Worm (Caenorhabditis elegans): ENCODE results near the gene ceh-18.

The ceh-18 gene

DNA sequence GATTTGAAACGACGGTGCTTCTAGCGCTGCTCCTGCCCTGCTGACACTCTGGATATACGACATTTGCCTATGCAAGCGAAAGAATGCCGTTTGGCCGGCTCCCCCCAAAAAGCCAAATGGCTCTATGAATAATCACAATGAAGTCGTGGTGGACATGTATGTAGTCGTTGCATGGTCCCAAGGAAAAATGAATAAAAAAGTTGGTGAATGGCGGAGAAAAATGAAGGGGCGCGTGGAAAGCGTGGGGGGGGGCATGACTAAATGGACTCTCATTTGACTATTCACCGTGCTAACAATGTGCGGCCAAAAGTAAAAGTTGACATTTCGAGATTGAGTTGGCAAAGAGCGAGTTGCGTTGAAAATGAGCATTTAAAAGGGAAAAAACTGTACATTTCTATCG lies 1.9 kb upstream of the ceh-18 start:
- TF ChIP-seq lsy-27 (tag; optimal IDR thresholded peaks at IDR 0.05; ENCODE audit: borderline replicate concordance, insufficient read depth) (no peak), ztf-25 (GFP tag; IDR thresholded peaks at IDR 0.05) (no peak), pha-4 (tag; optimal IDR thresholded peaks at IDR 0.05) (no peak), unc-62 (GFP tag; optimal IDR thresholded peaks at IDR 0.05) (no peak), C17E4.6 (GFP tag; IDR thresholded peaks at IDR 0.05) (no peak), ztf-3 (GFP tag; optimal IDR thresholded peaks at IDR 0.05) (no peak), tlf-1 (GFP tag; optimal IDR thresholded peaks at IDR 0.05) (no peak), snpc-1.1 (tag; optimal IDR thresholded peaks at IDR 0.05; ENCODE audit: insufficient read depth) (no peak), C06A6.2 (GFP tag; conservative IDR thresholded peaks at IDR 0.05) (no peak)

DNA sequence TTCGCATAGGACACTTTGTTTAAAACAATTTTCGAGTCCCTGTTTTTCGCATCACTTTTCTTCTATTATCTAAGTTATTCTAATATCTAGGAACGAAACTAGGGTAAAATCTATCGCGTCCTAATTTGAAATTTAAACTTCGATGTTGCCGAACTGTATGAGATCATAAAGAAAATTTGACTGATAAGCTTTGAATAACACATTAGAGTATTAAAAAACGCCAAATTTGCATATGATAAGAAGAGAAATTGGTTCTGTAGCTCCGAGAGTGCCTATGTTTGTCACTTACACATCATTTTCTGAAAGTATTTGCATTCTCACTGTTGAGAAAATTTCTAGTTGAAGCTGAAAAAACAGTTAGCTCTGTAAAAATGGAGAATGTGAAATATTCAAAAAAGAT lies 758 bp upstream of the ceh-18 start:
- TF ChIP-seq madf-8 (GFP tag; conservative IDR thresholded peaks at IDR 0.05) (no peak), cebp-1 (GFP tag; IDR thresholded peaks at IDR 0.05) (no peak), cebp-1 (tag; optimal IDR thresholded peaks at IDR 0.05) (no peak), B0336.3 (GFP tag; IDR thresholded peaks at IDR 0.05) (no peak), zfh-2 (GFP tag; conservative IDR thresholded peaks at IDR 0.05) (no peak), F37B4.10 (GFP tag; IDR thresholded peaks at IDR 0.05) (no peak), nfya-1 (tag; optimal IDR thresholded peaks at IDR 0.05; ENCODE audit: borderline replicate concordance, insufficient read depth) (no peak), madf-6 (GFP tag; IDR thresholded peaks at IDR 0.05) (no peak), B0261.1 (tag; optimal IDR thresholded peaks at IDR 0.05) (no peak), let-526 (GFP tag; IDR thresholded peaks at IDR 0.05) (no peak), Y79H2A.3 (GFP tag; conservative IDR thresholded peaks at IDR 0.05) (no peak), ceh-79 (tag; optimal IDR thresholded peaks at IDR 0.05) (no peak), sdz-38 (tag; optimal IDR thresholded peaks at IDR 0.05) (no peak)

DNA sequence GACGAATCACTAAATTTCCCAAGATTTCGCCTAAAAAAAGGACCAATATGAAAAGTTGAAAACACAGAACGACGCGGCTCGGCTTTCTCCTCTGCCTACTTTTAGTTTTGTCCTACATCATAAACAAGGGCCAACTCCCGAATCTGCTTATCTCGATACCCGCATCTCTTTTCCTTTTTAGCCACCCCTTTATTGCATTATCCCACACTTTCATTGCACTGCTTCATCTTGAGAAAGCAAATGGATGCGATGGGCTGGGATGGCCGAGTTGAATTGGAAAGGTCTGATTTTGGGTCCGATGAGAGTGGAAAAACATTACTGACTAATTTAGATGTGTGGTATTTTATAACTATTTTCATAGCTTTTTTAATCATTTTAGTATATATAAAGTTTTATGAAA lies 1.9 kb downstream of the ceh-18 start:
- TF ChIP-seq ztf-18 (tag; optimal IDR thresholded peaks at IDR 0.05) (no peak), akir-1 (GFP tag; optimal IDR thresholded peaks at IDR 0.05) (no peak), attf-5 (GFP tag; optimal IDR thresholded peaks at IDR 0.05) (no peak), B0035.1 (tag; optimal IDR thresholded peaks at IDR 0.05) (no peak), xnd-1 (tag; optimal IDR thresholded peaks at IDR 0.05) (no peak), lin-54 (GFP tag; optimal IDR thresholded peaks at IDR 0.05) (no peak), Y53F4B.3 (GFP tag; IDR thresholded peaks at IDR 0.05) (no peak), repo-1 (tag; optimal IDR thresholded peaks at IDR 0.05) (no peak), mcd-1 (GFP tag; IDR thresholded peaks at IDR 0.05) (no peak), snpc-1.1 (tag; optimal IDR thresholded peaks at IDR 0.05; ENCODE audit: insufficient read depth) (no peak), pha-4 (tag; optimal IDR thresholded peaks at IDR 0.05) (no peak), T26A5.8 (tag; optimal IDR thresholded peaks at IDR 0.05) (no peak), egrh-3 (GFP tag; IDR thresholded peaks at IDR 0.05) (no peak), hlh-12 (tag; optimal IDR thresholded peaks at IDR 0.05) (no peak)

DNA sequence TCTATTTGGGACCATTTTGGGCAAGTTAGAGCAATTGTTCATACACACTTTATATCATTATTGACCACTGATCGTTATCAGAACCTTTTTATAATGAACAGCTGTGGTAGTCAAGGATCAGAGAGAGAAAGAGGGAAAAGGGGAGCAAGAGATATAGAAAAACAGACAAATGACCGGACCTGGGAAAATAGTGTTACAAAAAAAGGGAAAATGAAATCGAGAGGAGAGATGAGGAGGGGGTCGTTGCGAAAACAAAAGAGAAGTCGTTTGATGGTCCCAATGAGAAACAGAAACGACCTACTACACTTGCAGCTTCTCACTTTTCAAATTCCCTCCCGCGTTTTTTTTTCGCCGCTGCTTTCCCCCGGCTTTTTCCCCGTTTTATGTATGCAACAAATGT lies 3.7 kb downstream of the ceh-18 start:
- TF ChIP-seq F57A8.1 (GFP tag; optimal IDR thresholded peaks at IDR 0.05): no peak
- TF ChIP-seq hmg-20 (GFP tag; IDR thresholded peaks at IDR 0.05): no peak
- no peak for TF ChIP-seq aptf-3 (GFP tag; IDR thresholded peaks at IDR 0.05)
- TF ChIP-seq ceh-91 (GFP tag; IDR thresholded peaks at IDR 0.05): no peak
- TF ChIP-seq ccch-3 (GFP tag; optimal IDR thresholded peaks at IDR 0.05): no peak
- no peak for TF ChIP-seq ZK185.1 (tag; optimal IDR thresholded peaks at IDR 0.05; ENCODE audit: poor library complexity, severe bottlenecking)
- TF ChIP-seq atf-7 (tag; optimal IDR thresholded peaks at IDR 0.05): no peak
- no peak for TF ChIP-seq ceh-27 (GFP tag; optimal IDR thresholded peaks at IDR 0.05)
- no peak for TF ChIP-seq fkh-3 (tag; optimal IDR thresholded peaks at IDR 0.05)
- no peak for TF ChIP-seq attf-6 (GFP tag; IDR thresholded peaks at IDR 0.05)
